Fruit fly (Drosophila melanogaster): ENCODE results near the gene CG3597.

Gene CG3597

dm6 chr2L:2375655-2376417, 4.5 kb upstream of the CG3597 start, which contains the start of gene Atxn7 (continued):
- TF ChIP-seq CG15073 (GFP tag; optimal IDR thresholded peaks at IDR 0.05) = no peak
- TF ChIP-seq Adf1 (GFP tag; IDR thresholded peaks at IDR 0.05) = peak; percentile 58
- peak; percentile 34 for TF ChIP-seq Sin3A (optimal IDR thresholded peaks at IDR 0.05)
- TF ChIP-seq sob (GFP tag; IDR thresholded peaks at IDR 0.05) = peak; percentile 72
- TF ChIP-seq Abd-B (GFP tag; optimal IDR thresholded peaks at IDR 0.05) = peak; percentile 10
- TF ChIP-seq Dfd (GFP tag; optimal IDR thresholded peaks at IDR 0.05) = no peak
- no peak for TF ChIP-seq sc (optimal IDR thresholded peaks at IDR 0.05)
- TF ChIP-seq sc (GFP tag; optimal IDR thresholded peaks at IDR 0.05) = peak; percentile 75
- no peak for TF ChIP-seq cato (GFP tag; optimal IDR thresholded peaks at IDR 0.05; ENCODE audit: borderline replicate concordance)
- peak; percentile 40 for TF ChIP-seq CG12744 (GFP tag; optimal IDR thresholded peaks at IDR 0.05)
- peak; percentile 61 for TF ChIP-seq eyg (GFP tag; optimal IDR thresholded peaks at IDR 0.05)
- TF ChIP-seq CG3281 (GFP tag; optimal IDR thresholded peaks at IDR 0.05) = peak; percentile 69
- peak; percentile 77 for TF ChIP-seq CG12219 (GFP tag; optimal IDR thresholded peaks at IDR 0.05)
- TF ChIP-seq ap (GFP tag; IDR thresholded peaks at IDR 0.05) = peak; percentile 61
- TF ChIP-seq repo (GFP tag; optimal IDR thresholded peaks at IDR 0.05) = peak; percentile 1
- no peak for TF ChIP-seq ab (GFP tag; optimal IDR thresholded peaks at IDR 0.05)
- TF ChIP-seq CG32767 (GFP tag; IDR thresholded peaks at IDR 0.05) = 0 out of 2 replicates have a peak, but pooled peaks have one; percentile 25
- TF ChIP-seq CG8290 (GFP tag; optimal IDR thresholded peaks at IDR 0.05) = peak; percentile 35
- peak; percentile 72 to 80 for TF ChIP-seq CG8290 (tag; optimal IDR thresholded peaks at IDR 0.05)
- peak; percentile 7 for TF ChIP-seq psq (GFP tag; optimal IDR thresholded peaks at IDR 0.05)
- peak; percentile 81 for TF ChIP-seq Vsx1 (GFP tag; optimal IDR thresholded peaks at IDR 0.05)
- TF ChIP-seq lbe (GFP tag; optimal IDR thresholded peaks at IDR 0.05) = peak; percentile 73
- TF ChIP-seq CG42726 (GFP tag; IDR thresholded peaks at IDR 0.05; ENCODE audit: partially characterized antibody) = peak; percentile 98
- TF ChIP-seq Optix (GFP tag; IDR thresholded peaks at IDR 0.05) = peak; percentile 60; the same call in 2 of the 3 replicates
- TF ChIP-seq Neu2 (GFP tag; optimal IDR thresholded peaks at IDR 0.05; ENCODE audit: borderline replicate concordance) = peak; percentile 13
- no peak; the same call in 1 of the 2 replicates for TF ChIP-seq CG31224 (GFP tag; IDR thresholded peaks at IDR 0.05)
- TF ChIP-seq ase (GFP tag; IDR thresholded peaks at IDR 0.05) = peak; percentile 63; the same call in 1 of the 3 replicates
- peak; percentile 75 for TF ChIP-seq CG4707 (GFP tag; optimal IDR thresholded peaks at IDR 0.05)
- no peak for TF ChIP-seq CG43689 (GFP tag; IDR thresholded peaks at IDR 0.05)
- peak; percentile 93 for TF ChIP-seq CG10321 (GFP tag; IDR thresholded peaks at IDR 0.05)
- TF ChIP-seq CG17359 (tag; optimal IDR thresholded peaks at IDR 0.05) = peak; percentile 61
- TF ChIP-seq CG7745 (tag; optimal IDR thresholded peaks at IDR 0.05) = peak; percentile 99
- TF ChIP-seq Stat92E (GFP tag; optimal IDR thresholded peaks at IDR 0.05) = no peak
- TF ChIP-seq br (optimal IDR thresholded peaks at IDR 0.05) = no peak
- TF ChIP-seq vfl (GFP tag; optimal IDR thresholded peaks at IDR 0.05) = no peak
- peak; percentile 39 for TF ChIP-seq fd3F (GFP tag; optimal IDR thresholded peaks at IDR 0.05)
- TF ChIP-seq Eip74EF (GFP tag; optimal IDR thresholded peaks at IDR 0.05) = peak in 1 of 2 experiments; percentile 45
- TF ChIP-seq CG13624 (GFP tag; optimal IDR thresholded peaks at IDR 0.05) = peak; percentile 74
- no peak for TF ChIP-seq Kr (GFP tag; optimal IDR thresholded peaks at IDR 0.05)
- TF ChIP-seq CG13894 (tag; optimal IDR thresholded peaks at IDR 0.05) = peak; percentile 36
- peak; percentile 69 for TF ChIP-seq Lhr (GFP tag; optimal IDR thresholded peaks at IDR 0.05)
- peak; percentile 24 for TF ChIP-seq CG7786 (GFP tag; optimal IDR thresholded peaks at IDR 0.05)
- peak; percentile 43 for TF ChIP-seq tap (tag; optimal IDR thresholded peaks at IDR 0.05)
- TF ChIP-seq HLH4C (GFP tag; IDR thresholded peaks at IDR 0.05; ENCODE audit: partially characterized antibody) = peak; percentile 95
- peak; percentile 68 for TF ChIP-seq phol (tag; optimal IDR thresholded peaks at IDR 0.05)
